ENCODE assay signal across 2 fruit fly cellular contexts in genomic region chr2L:8602616-8603015, dm6.
TF ChIP-seq lines count a peak whose summit lies in the region.

No protein-coding gene starts in this region.

TF ChIP-seq in whole organism, embryonic, 481 proteins besides CTCF, POLR2A, EP300 and RAD21 (continued from another document and continues in another):
- TF ChIP-seq sd (tag; optimal IDR thresholded peaks at IDR 0.05; lab: Kevin White, UChicago) (peak; percentile 7), CG4617 (GFP tag; optimal IDR thresholded peaks at IDR 0.05; lab: Kevin White, UChicago; ENCODE audit: borderline replicate concordance) (no peak), CG4328 (GFP tag; optimal IDR thresholded peaks at IDR 0.05; lab: Kevin White, UChicago) (peak; percentile 20), HLH3B (GFP tag; IDR thresholded peaks at IDR 0.05; lab: Robert Waterston, UW) (peak; percentile 51; the same call in 1 of the 2 replicates), CG10431 (GFP tag; optimal IDR thresholded peaks at IDR 0.05; lab: Kevin White, UChicago) (no peak), grn (GFP tag; optimal IDR thresholded peaks at IDR 0.05; lab: Kevin White, UChicago) (no peak), CG12104 (GFP tag; optimal IDR thresholded peaks at IDR 0.05; lab: Kevin White, UChicago) (peak; percentile 26), CrebB (tag; optimal IDR thresholded peaks at IDR 0.05; lab: Kevin White, UChicago) (no peak), dati (GFP tag; IDR thresholded peaks at IDR 0.05; lab: Robert Waterston, UW) (no peak), CG5180 (GFP tag; optimal IDR thresholded peaks at IDR 0.05; lab: Kevin White, UChicago) (peak; percentile 21), jumu (GFP tag; optimal IDR thresholded peaks at IDR 0.05; lab: Kevin White, UChicago) (no peak), rib (GFP tag; IDR thresholded peaks at IDR 0.05; lab: Robert Waterston, UW) (0 out of 2 replicates have a peak, but pooled peaks have one; percentile 19), Myb (GFP tag; optimal IDR thresholded peaks at IDR 0.05; lab: Kevin White, UChicago) (no peak), CG3281 (GFP tag; optimal IDR thresholded peaks at IDR 0.05; lab: Kevin White, UChicago) (peak; percentile 36), tx (GFP tag; optimal IDR thresholded peaks at IDR 0.05; lab: Kevin White, UChicago) (no peak), pb (GFP tag; optimal IDR thresholded peaks at IDR 0.05; lab: Kevin White, UChicago) (no peak), maf-S (GFP tag; optimal IDR thresholded peaks at IDR 0.05; lab: Kevin White, UChicago) (no peak), Meics (GFP tag; optimal IDR thresholded peaks at IDR 0.05; lab: Kevin White, UChicago) (peak; percentile 60), tin (GFP tag; optimal IDR thresholded peaks at IDR 0.05; lab: Kevin White, UChicago) (peak; percentile 46), CG15073 (GFP tag; optimal IDR thresholded peaks at IDR 0.05; lab: Kevin White, UChicago) (no peak), ATbp (GFP tag; optimal IDR thresholded peaks at IDR 0.05; lab: Kevin White, UChicago) (peak; percentile 62), CG10979 (tag; optimal IDR thresholded peaks at IDR 0.05; lab: Kevin White, UChicago) (peak; percentile 65), pum (GFP tag; optimal IDR thresholded peaks at IDR 0.05; lab: Kevin White, UChicago) (no peak), tup (GFP tag; optimal IDR thresholded peaks at IDR 0.05; lab: Kevin White, UChicago) (no peak), pita (GFP tag; optimal IDR thresholded peaks at IDR 0.05; lab: Kevin White, UChicago) (no peak), CG18764 (GFP tag; optimal IDR thresholded peaks at IDR 0.05; lab: Kevin White, UChicago) (no peak), Gsc (GFP tag; IDR thresholded peaks at IDR 0.05; lab: Robert Waterston, UW) (0 out of 2 replicates have a peak, but pooled peaks have one; percentile 12), Vsx1 (GFP tag; optimal IDR thresholded peaks at IDR 0.05; lab: Kevin White, UChicago) (peak; percentile 11), cwo (GFP tag; optimal IDR thresholded peaks at IDR 0.05; lab: Kevin White, UChicago) (peak; percentile 32), CG11504 (tag; optimal IDR thresholded peaks at IDR 0.05; lab: Kevin White, UChicago) (peak; percentile 80), Fer1 (GFP tag; optimal IDR thresholded peaks at IDR 0.05; lab: Kevin White, UChicago) (peak; percentile 68), Kr (GFP tag; optimal IDR thresholded peaks at IDR 0.05; lab: Kevin White, UChicago) (no peak), luna (GFP tag; optimal IDR thresholded peaks at IDR 0.05; lab: Kevin White, UChicago) (no peak), ken (GFP tag; IDR thresholded peaks at IDR 0.05; lab: Robert Waterston, UW) (0 out of 3 replicates have a peak, but pooled peaks have one; percentile 20), CG12219 (GFP tag; optimal IDR thresholded peaks at IDR 0.05; lab: Kevin White, UChicago) (peak; percentile 20), klu (GFP tag; IDR thresholded peaks at IDR 0.05; lab: Robert Waterston, UW) (no peak), bbx (GFP tag; IDR thresholded peaks at IDR 0.05; lab: Robert Waterston, UW; ENCODE audit: partially characterized antibody) (no peak), CG12942 (GFP tag; optimal IDR thresholded peaks at IDR 0.05; lab: Kevin White, UChicago) (no peak), CG12236 (GFP tag; optimal IDR thresholded peaks at IDR 0.05; lab: Kevin White, UChicago) (no peak), CG12744 (GFP tag; optimal IDR thresholded peaks at IDR 0.05; lab: Kevin White, UChicago) (no peak), CG13775 (GFP tag; optimal IDR thresholded peaks at IDR 0.05; lab: Kevin White, UChicago) (peak; percentile 13), CG33213 (GFP tag; optimal IDR thresholded peaks at IDR 0.05; lab: Kevin White, UChicago) (no peak), crp (GFP tag; optimal IDR thresholded peaks at IDR 0.05; lab: Kevin White, UChicago) (no peak), CG4707 (GFP tag; optimal IDR thresholded peaks at IDR 0.05; lab: Kevin White, UChicago) (no peak), CG6765 (GFP tag; optimal IDR thresholded peaks at IDR 0.05; lab: Kevin White, UChicago) (no peak), H2.0 (GFP tag; IDR thresholded peaks at IDR 0.05; lab: Robert Waterston, UW) (peak; percentile 45), CG18476 (GFP tag; optimal IDR thresholded peaks at IDR 0.05; lab: Kevin White, UChicago) (peak; percentile 54), Ets65A (GFP tag; lab: Kevin White, UChicago) (peak; percentile 65), crol (GFP tag; IDR thresholded peaks at IDR 0.05; lab: Robert Waterston, UW) (0 out of 2 replicates have a peak, but pooled peaks have one; percentile 5), Dll (GFP tag; IDR thresholded peaks at IDR 0.05; lab: Robert Waterston, UW; ENCODE audit: partially characterized antibody) (no peak), CG12299 (tag; optimal IDR thresholded peaks at IDR 0.05; lab: Kevin White, UChicago) (peak; percentile 0), sob (GFP tag; IDR thresholded peaks at IDR 0.05; lab: Robert Waterston, UW) (peak; percentile 49; the same call in 1 of the 2 replicates), inv (GFP tag; IDR thresholded peaks at IDR 0.05; lab: Robert Waterston, UW; ENCODE audit: partially characterized antibody) (no peak), CG10366 (GFP tag; IDR thresholded peaks at IDR 0.05; lab: Robert Waterston, UW) (peak; percentile 19; the same call in 1 of the 2 replicates), Sox100B (GFP tag; optimal IDR thresholded peaks at IDR 0.05; lab: Kevin White, UChicago) (peak; percentile 61), CG12659 (GFP tag; optimal IDR thresholded peaks at IDR 0.05; lab: Kevin White, UChicago) (peak; percentile 58), Hey (tag; optimal IDR thresholded peaks at IDR 0.05; lab: Kevin White, UChicago) (no peak), NK7.1 (GFP tag; optimal IDR thresholded peaks at IDR 0.05; lab: Kevin White, UChicago) (no peak), CG13287 (GFP tag; IDR thresholded peaks at IDR 0.05; lab: Robert Waterston, UW; ENCODE audit: partially characterized antibody) (no peak), CG4360 (GFP tag; IDR thresholded peaks at IDR 0.05; lab: Robert Waterston, UW) (no peak), ara (GFP tag; IDR thresholded peaks at IDR 0.05; lab: Robert Waterston, UW) (0 out of 2 replicates have a peak, but pooled peaks have one; percentile 40), Sry-δ (GFP tag; optimal IDR thresholded peaks at IDR 0.05; lab: Kevin White, UChicago) (no peak), unpg (GFP tag; optimal IDR thresholded peaks at IDR 0.05; lab: Kevin White, UChicago) (peak; percentile 64), lilli (GFP tag; optimal IDR thresholded peaks at IDR 0.05; lab: Kevin White, UChicago) (peak; percentile 37), D19A (tag; optimal IDR thresholded peaks at IDR 0.05; lab: Kevin White, UChicago) (peak; percentile 48)

TF ChIP-seq in whole organism, prepupa, 60 proteins besides CTCF, POLR2A, EP300 and RAD21 (continued from another document):
- TF ChIP-seq Lpt (GFP tag; optimal IDR thresholded peaks at IDR 0.05; lab: Kevin White, UChicago), result no peak
- TF ChIP-seq CG8119 (GFP tag; IDR thresholded peaks at IDR 0.05; lab: Robert Waterston, UW), result no peak
- no peak for TF ChIP-seq CG11294 (GFP tag; IDR thresholded peaks at IDR 0.05; lab: Robert Waterston, UW)
- peak; percentile 59 for TF ChIP-seq Eip78C (GFP tag; lab: Kevin White, UChicago)
- no peak for TF ChIP-seq fd85E (GFP tag; optimal IDR thresholded peaks at IDR 0.05; lab: Kevin White, UChicago)
- TF ChIP-seq vri (GFP tag; optimal IDR thresholded peaks at IDR 0.05; lab: Kevin White, UChicago), result no peak
- no peak for TF ChIP-seq Blimp-1 (GFP tag; optimal IDR thresholded peaks at IDR 0.05; lab: Kevin White, UChicago)
- TF ChIP-seq CG10669 (GFP tag; optimal IDR thresholded peaks at IDR 0.05; lab: Kevin White, UChicago), result no peak
- TF ChIP-seq Gug (GFP tag; IDR thresholded peaks at IDR 0.05; lab: Robert Waterston, UW), result no peak
- no peak for TF ChIP-seq CG8319 (GFP tag; optimal IDR thresholded peaks at IDR 0.05; lab: Kevin White, UChicago)
- TF ChIP-seq CG32006 (GFP tag; optimal IDR thresholded peaks at IDR 0.05; lab: Kevin White, UChicago), result peak; percentile 1
- TF ChIP-seq dsx (GFP tag; optimal IDR thresholded peaks at IDR 0.05; lab: Kevin White, UChicago; ENCODE audit: poor library complexity, severe bottlenecking), result no peak
- TF ChIP-seq lz (GFP tag; optimal IDR thresholded peaks at IDR 0.05; lab: Kevin White, UChicago), result peak; percentile 20
- no peak for TF ChIP-seq CG11902 (GFP tag; optimal IDR thresholded peaks at IDR 0.05; lab: Kevin White, UChicago)
- peak; percentile 17 for TF ChIP-seq Ets96B (tag; optimal IDR thresholded peaks at IDR 0.05; lab: Kevin White, UChicago)
- peak; percentile 4 for TF ChIP-seq cyc (GFP tag; optimal IDR thresholded peaks at IDR 0.05; lab: Kevin White, UChicago)
- TF ChIP-seq pdm3 (GFP tag; optimal IDR thresholded peaks at IDR 0.05; lab: Kevin White, UChicago), result peak; percentile 16
- TF ChIP-seq CG6808 (GFP tag; optimal IDR thresholded peaks at IDR 0.05; lab: Kevin White, UChicago), result no peak
- no peak for TF ChIP-seq CG3919 (GFP tag; optimal IDR thresholded peaks at IDR 0.05; lab: Kevin White, UChicago)
- TF ChIP-seq fd59A (GFP tag; optimal IDR thresholded peaks at IDR 0.05; lab: Kevin White, UChicago), result no peak
- no peak for TF ChIP-seq CG6854 (GFP tag; optimal IDR thresholded peaks at IDR 0.05; lab: Kevin White, UChicago)
- TF ChIP-seq CG8632 (GFP tag; optimal IDR thresholded peaks at IDR 0.05; lab: Kevin White, UChicago), result peak; percentile 18
- no peak for TF ChIP-seq CG9139 (GFP tag; optimal IDR thresholded peaks at IDR 0.05; lab: Kevin White, UChicago)
- no peak for TF ChIP-seq CG7368 (GFP tag; optimal IDR thresholded peaks at IDR 0.05; lab: Kevin White, UChicago)
- peak; percentile 0 for TF ChIP-seq acj6 (GFP tag; optimal IDR thresholded peaks at IDR 0.05; lab: Kevin White, UChicago)
- TF ChIP-seq CG15336 (GFP tag; IDR thresholded peaks at IDR 0.05; lab: Robert Waterston, UW), result no peak
- TF ChIP-seq Hr4 (GFP tag; optimal IDR thresholded peaks at IDR 0.05; lab: Kevin White, UChicago), result no peak
- TF ChIP-seq Sox102F (GFP tag; optimal IDR thresholded peaks at IDR 0.05; lab: Kevin White, UChicago), result peak; percentile 9
- no peak for TF ChIP-seq eg (GFP tag; IDR thresholded peaks at IDR 0.05; lab: Robert Waterston, UW)
- no peak for TF ChIP-seq Eip75B (GFP tag; optimal IDR thresholded peaks at IDR 0.05; lab: Kevin White, UChicago)
- TF ChIP-seq dac (GFP tag; optimal IDR thresholded peaks at IDR 0.05; lab: Kevin White, UChicago), result no peak
- TF ChIP-seq topi (GFP tag; optimal IDR thresholded peaks at IDR 0.05; lab: Kevin White, UChicago), result peak; percentile 16
- peak; percentile 28 for TF ChIP-seq Met (GFP tag; optimal IDR thresholded peaks at IDR 0.05; lab: Kevin White, UChicago)
- TF ChIP-seq CG1621 (tag; optimal IDR thresholded peaks at IDR 0.05; lab: Kevin White, UChicago), result no peak
- no peak for TF ChIP-seq CG16779 (tag; optimal IDR thresholded peaks at IDR 0.05; lab: Kevin White, UChicago)
- TF ChIP-seq salr (GFP tag; optimal IDR thresholded peaks at IDR 0.05; lab: Kevin White, UChicago), result no peak
